Worm (Caenorhabditis elegans) whole organism, young adult: Measurements from ENCODE around the gene hpo-28.

Experiments used
- efl-1 ChIP-seq: fragments of 150-350 bp; optimal IDR thresholded peaks from 2 replicates; lab custom pipeline; 2014; ENCODE audit warnings: missing biosample characterization, missing genetic modification reagents, missing genetic modification characterization
- lsl-1 ChIP-seq: fragments of 200-800 bp; sonication (Bioruptor generic); optimal IDR thresholded peaks from 2 replicates; lab custom pipeline; 2018; ENCODE audit warnings: mild to moderate bottlenecking, missing genetic modification characterization, moderate library complexity, missing compliant biosample characterization
- pha-4 ChIP-seq: fragments of 150-350 bp; sonication (generic microtip); optimal IDR thresholded peaks from 2 replicates; lab custom pipeline; 2014; ENCODE audit warnings: missing biosample characterization, missing genetic modification reagents, missing genetic modification characterization
- sea-2 ChIP-seq: fragments of 200-800 bp; sonication (Bioruptor generic); IDR thresholded peaks from 2 replicates; pipeline ENCODE4 v1.3.6; 2022; ENCODE audit warnings: missing genetic modification characterization, missing compliant biosample characterization
- unc-62 ChIP-seq: fragments of 150-350 bp; optimal IDR thresholded peaks from 2 replicates; lab custom pipeline; 2014; ENCODE audit warnings: missing biosample characterization, missing genetic modification reagents, missing genetic modification characterization
- ztf-26 ChIP-seq: sonication (generic microtip); optimal IDR thresholded peaks from 2 replicates; lab custom pipeline; 2017; ENCODE audit warnings: missing genetic modification characterization, missing compliant biosample characterization

- TF ChIP-seq unc-62 (GFP tag; lab: Kevin White, UChicago) (no peak), sea-2 (no peak), pha-4 (tag; lab: Kevin White, UChicago) (no peak), lsl-1 (GFP tag; lab: Kevin White, UChicago) (no peak), ztf-26 (tag; lab: Kevin White, UChicago) (no peak), efl-1 (GFP tag; lab: Kevin White, UChicago) (no peak)
Measured at ce11 chrIII:5660976-5661375, 48.1 kb downstream of the hpo-28 start, which contains the start of gene F54E7.6.
